Fruit fly (Drosophila melanogaster) whole organism, embryonic: Measurements from ENCODE around the gene CG34107.

Source experiments
- Asciz ChIP-seq: fragments of 200-800 bp; sonication (Bioruptor generic); optimal IDR thresholded peaks from 2 replicates; lab custom pipeline; 2017; ENCODE audit warnings: missing biosample characterization, mild to moderate bottlenecking, missing genetic modification characterization, missing genetic modification reagents
- Bteb2 ChIP-seq: fragments of 200-800 bp; sonication (Bioruptor generic); optimal IDR thresholded peaks from 2 replicates; lab custom pipeline; 2016; ENCODE audit warnings: missing biosample characterization, missing genetic modification characterization
- CG10462 ChIP-seq: fragments of 200-800 bp; sonication (Bioruptor generic); optimal IDR thresholded peaks from 2 replicates; lab custom pipeline; 2016; ENCODE audit warnings: missing biosample characterization, missing genetic modification characterization
- CG11723 ChIP-seq: fragments of 200-800 bp; sonication (Bioruptor generic); optimal IDR thresholded peaks from 2 replicates; lab custom pipeline; 2017; ENCODE audit warnings: missing biosample characterization, mild to moderate bottlenecking, missing genetic modification characterization
- CG12391 ChIP-seq: fragments of 200-800 bp; sonication (Bioruptor generic); optimal IDR thresholded peaks from 3 replicates; lab custom pipeline; 2018; ENCODE audit warnings: missing biosample characterization, mild to moderate bottlenecking, missing genetic modification characterization, moderate library complexity
- CG12744 ChIP-seq: fragments of 200-800 bp; sonication (Bioruptor generic); optimal IDR thresholded peaks from 2 replicates; lab custom pipeline; 2016; ENCODE audit warnings: missing biosample characterization, missing genetic modification characterization
- CG12942 ChIP-seq: fragments of 200-800 bp; sonication (Bioruptor generic); optimal IDR thresholded peaks from 3 replicates; lab custom pipeline; 2016; ENCODE audit warnings: missing biosample characterization, missing genetic modification characterization
- CG13287 ChIP-seq: fragments of 200-800 bp; sonication (Bioruptor generic); IDR thresholded peaks from 2 replicates; pipeline ENCODE4 v1.3.6; 2022; ENCODE audit warnings: missing biosample characterization, missing genetic modification characterization; ENCODE audit not compliant: partially characterized antibody
- CG14667 ChIP-seq: fragments of 200-800 bp; sonication (Bioruptor generic); IDR thresholded peaks from 2 replicates; pipeline ENCODE4 v1.3.6; 2022; ENCODE audit warnings: missing biosample characterization, missing genetic modification characterization
- CG17568 ChIP-seq: fragments of 200-800 bp; sonication (Bioruptor generic); optimal IDR thresholded peaks from 2 replicates; lab custom pipeline; 2018; ENCODE audit warnings: missing biosample characterization, mild to moderate bottlenecking, missing genetic modification characterization, moderate library complexity
- CG17802 ChIP-seq: fragments of 200-800 bp; sonication (Bioruptor generic); optimal IDR thresholded peaks from 2 replicates; lab custom pipeline; 2018; ENCODE audit warnings: missing biosample characterization, mild to moderate bottlenecking, missing genetic modification characterization, moderate library complexity
- CG18011 ChIP-seq: fragments of 200-800 bp; sonication (Bioruptor generic); optimal IDR thresholded peaks from 2 replicates; lab custom pipeline; 2017; ENCODE audit warnings: missing biosample characterization, missing genetic modification characterization, mild to moderate bottlenecking, moderate library complexity, missing genotype
- CG31441 ChIP-seq: fragments of 200-800 bp; sonication (Bioruptor generic); IDR thresholded peaks from 2 replicates; pipeline ENCODE4 v1.3.6; 2022; ENCODE audit warnings: missing biosample characterization, missing genetic modification characterization
- CG3163 ChIP-seq: fragments of 200-800 bp; sonication (Bioruptor generic); optimal IDR thresholded peaks from 3 replicates; lab custom pipeline; 2016; ENCODE audit warnings: missing biosample characterization, missing genetic modification characterization
- CG3281 ChIP-seq: fragments of 200-800 bp; sonication (Bioruptor generic); optimal IDR thresholded peaks from 3 replicates; lab custom pipeline; 2017; ENCODE audit warnings: missing biosample characterization, mild to moderate bottlenecking, missing genetic modification characterization
- CG3407 ChIP-seq: fragments of 200-800 bp; sonication (Bioruptor generic); optimal IDR thresholded peaks from 2 replicates; lab custom pipeline; 2018; ENCODE audit warnings: missing biosample characterization, mild to moderate bottlenecking, missing genetic modification characterization
- CG34224 ChIP-seq: fragments of 200-800 bp; sonication (Bioruptor generic); IDR thresholded peaks from 3 replicates; pipeline ENCODE4 v1.3.6; 2022; ENCODE audit warnings: missing biosample characterization, missing genetic modification characterization; ENCODE audit not compliant: partially characterized antibody
- CG4282 ChIP-seq: fragments of 200-800 bp; sonication (Bioruptor generic); optimal IDR thresholded peaks from 2 replicates; lab custom pipeline; 2016; ENCODE audit warnings: missing biosample characterization, missing genetic modification characterization
- CG43689 ChIP-seq: fragments of 200-800 bp; sonication (Bioruptor generic); IDR thresholded peaks from 2 replicates; pipeline ENCODE4 v1.3.6; 2022; ENCODE audit warnings: missing biosample characterization, missing genetic modification characterization
- CG4820 ChIP-seq: fragments of 200-800 bp; sonication (Bioruptor generic); optimal IDR thresholded peaks from 3 replicates; lab custom pipeline; 2016; ENCODE audit warnings: missing biosample characterization, missing genetic modification characterization
- CG5953 ChIP-seq: fragments of 200-800 bp; sonication (Bioruptor generic); IDR thresholded peaks from 2 replicates; pipeline ENCODE4 v1.3.6; 2022; ENCODE audit warnings: missing biosample characterization, missing genetic modification characterization
- CG6683 ChIP-seq: fragments of 200-800 bp; sonication (Bioruptor generic); optimal IDR thresholded peaks from 2 replicates; lab custom pipeline; 2017; ENCODE audit warnings: missing biosample characterization, mild to moderate bottlenecking, missing genetic modification characterization, missing genetic modification reagents
- CG7271 ChIP-seq: fragments of 200-800 bp; sonication (Bioruptor generic); optimal IDR thresholded peaks from 2 replicates; lab custom pipeline; 2018; ENCODE audit warnings: missing biosample characterization, mild to moderate bottlenecking, missing genetic modification characterization, moderate library complexity
- CG7372 ChIP-seq: fragments of 200-800 bp; sonication (Bioruptor generic); IDR thresholded peaks from 2 replicates; pipeline ENCODE4 v1.3.6; 2022; ENCODE audit warnings: missing biosample characterization, missing genetic modification characterization
- CG8089 ChIP-seq: fragments of 200-800 bp; sonication (Bioruptor generic); optimal IDR thresholded peaks from 3 replicates; lab custom pipeline; 2016; ENCODE audit warnings: missing biosample characterization, missing genetic modification characterization
- CG8478 ChIP-seq: fragments of >200 bp; optimal IDR thresholded peaks from 2 replicates; lab custom pipeline; 2018
- CG9932 ChIP-seq: fragments of 200-800 bp; sonication (Bioruptor generic); IDR thresholded peaks from 2 replicates; pipeline ENCODE4 v1.3.6; 2022; ENCODE audit warnings: missing biosample characterization, missing genetic modification characterization
- Dp ChIP-seq: fragments of 200-800 bp; sonication (Bioruptor generic); optimal IDR thresholded peaks from 2 replicates; lab custom pipeline; 2018; ENCODE audit warnings: missing biosample characterization, mild to moderate bottlenecking, missing genetic modification characterization, moderate library complexity
- E2f1 ChIP-seq: fragments of 200-800 bp; sonication (Bioruptor generic); IDR thresholded peaks from 2 replicates; pipeline ENCODE4 v1.3.6; 2022; ENCODE audit warnings: missing biosample characterization, missing genetic modification characterization
- H2.0 ChIP-seq: fragments of 200-800 bp; sonication (Bioruptor generic); IDR thresholded peaks from 2 replicates; pipeline ENCODE4 v1.3.6; 2022; ENCODE audit warnings: missing biosample characterization, missing genetic modification characterization
- HLH54F ChIP-seq: fragments of 200-800 bp; sonication (Bioruptor generic); optimal IDR thresholded peaks from 3 replicates; lab custom pipeline; 2016; ENCODE audit warnings: missing biosample characterization, missing genetic modification characterization
- Kr ChIP-seq: fragments of 200-800 bp; sonication (Bioruptor generic); optimal IDR thresholded peaks from 2 replicates; lab custom pipeline; 2017; ENCODE audit warnings: missing biosample characterization, mild to moderate bottlenecking, missing genetic modification characterization
- Mes4 ChIP-seq: fragments of 200-800 bp; sonication (Bioruptor generic); optimal IDR thresholded peaks from 2 replicates; lab custom pipeline; 2016; ENCODE audit warnings: missing biosample characterization, missing genetic modification characterization
- Oaz ChIP-seq: fragments of 200-800 bp; sonication (Bioruptor generic); IDR thresholded peaks from 2 replicates; pipeline ENCODE4 v1.3.6; 2022; ENCODE audit warnings: missing biosample characterization, missing genetic modification characterization
- Sin3A ChIP-seq: fragments of >200 bp; optimal IDR thresholded peaks from 2 replicates; lab custom pipeline; 2018
- ap ChIP-seq: fragments of 200-800 bp; sonication (Bioruptor generic); IDR thresholded peaks from 2 replicates; pipeline ENCODE4 v1.3.6; 2022; ENCODE audit warnings: missing biosample characterization, missing genetic modification characterization
- bab2 ChIP-seq: fragments of 200-800 bp; sonication (Bioruptor generic); optimal IDR thresholded peaks from 2 replicates; lab custom pipeline; 2016; ENCODE audit warnings: missing biosample characterization, missing genetic modification characterization
- bigmax ChIP-seq: fragments of 200-800 bp; sonication (Bioruptor generic); optimal IDR thresholded peaks from 2 replicates; lab custom pipeline; 2018; ENCODE audit warnings: missing biosample characterization, mild to moderate bottlenecking, missing genetic modification characterization
- bowl ChIP-seq: fragments of 200-800 bp; sonication (Bioruptor generic); IDR thresholded peaks from 2 replicates; pipeline ENCODE4 v1.3.6; 2022; ENCODE audit warnings: missing biosample characterization, missing genetic modification characterization
- gsb ChIP-seq: fragments of 200-800 bp; sonication (Bioruptor generic); IDR thresholded peaks from 2 replicates; pipeline ENCODE4 v1.3.6; 2022; ENCODE audit warnings: missing biosample characterization, missing genetic modification characterization
- kni ChIP-seq: fragments of 200-800 bp; sonication (Bioruptor generic); optimal IDR thresholded peaks from 3 replicates; lab custom pipeline; 2017; ENCODE audit warnings: mild to moderate bottlenecking, missing biosample characterization, missing genetic modification reagents, missing genetic modification characterization
- lmd ChIP-seq: fragments of 200-800 bp; sonication (Bioruptor generic); IDR thresholded peaks from 2 replicates; pipeline ENCODE4 v1.3.6; 2022; ENCODE audit warnings: missing biosample characterization, missing genetic modification characterization
- lov ChIP-seq, 2 experiments: fragments of 200-800 bp in 1 of 2; fragments of >200 bp in 1 of 2; sonication (Bioruptor generic) in 1 of 2; IDR thresholded peaks in 1 of 2; optimal IDR thresholded peaks in 1 of 2; 2 replicates in 1 of 2; 3 replicates in 1 of 2; pipeline versions ENCODE4 v1.3.6 to Lab custom; 2017 to 2022; ENCODE audit warnings: missing biosample characterization in 1 of 2, missing genetic modification characterization in 1 of 2
- nerfin-1 ChIP-seq: fragments of 200-800 bp; sonication (Bioruptor generic); optimal IDR thresholded peaks from 3 replicates; lab custom pipeline; 2019; ENCODE audit warnings: missing biosample characterization, mild to moderate bottlenecking, missing genetic modification characterization, moderate library complexity
- rib ChIP-seq: fragments of 200-800 bp; sonication (Bioruptor generic); IDR thresholded peaks from 2 replicates; pipeline ENCODE4 v1.3.6; 2022; ENCODE audit warnings: missing biosample characterization, missing genetic modification characterization
- sd ChIP-seq: fragments of 200-800 bp; sonication (Bioruptor generic); optimal IDR thresholded peaks from 3 replicates; lab custom pipeline; 2018; ENCODE audit warnings: missing biosample characterization, mild to moderate bottlenecking, missing genetic modification characterization, moderate library complexity
- seq ChIP-seq: fragments of 200-800 bp; sonication (Bioruptor generic); IDR thresholded peaks from 2 replicates; pipeline ENCODE4 v1.3.6; 2022; ENCODE audit warnings: missing biosample characterization, missing genetic modification characterization
- yki ChIP-seq: fragments of >200 bp; optimal IDR thresholded peaks from 3 replicates; lab custom pipeline; 2018
- z ChIP-seq: fragments of 200-800 bp; sonication (Bioruptor generic); IDR thresholded peaks from 3 replicates; pipeline ENCODE4 v1.3.6; 2022; ENCODE audit warnings: missing biosample characterization, missing genetic modification characterization
- zen ChIP-seq: fragments of 200-800 bp; sonication (Bioruptor generic); optimal IDR thresholded peaks from 3 replicates; lab custom pipeline; 2018; ENCODE audit warnings: missing biosample characterization, mild to moderate bottlenecking, missing genetic modification characterization, moderate library complexity

The CG34107 gene

DNA sequence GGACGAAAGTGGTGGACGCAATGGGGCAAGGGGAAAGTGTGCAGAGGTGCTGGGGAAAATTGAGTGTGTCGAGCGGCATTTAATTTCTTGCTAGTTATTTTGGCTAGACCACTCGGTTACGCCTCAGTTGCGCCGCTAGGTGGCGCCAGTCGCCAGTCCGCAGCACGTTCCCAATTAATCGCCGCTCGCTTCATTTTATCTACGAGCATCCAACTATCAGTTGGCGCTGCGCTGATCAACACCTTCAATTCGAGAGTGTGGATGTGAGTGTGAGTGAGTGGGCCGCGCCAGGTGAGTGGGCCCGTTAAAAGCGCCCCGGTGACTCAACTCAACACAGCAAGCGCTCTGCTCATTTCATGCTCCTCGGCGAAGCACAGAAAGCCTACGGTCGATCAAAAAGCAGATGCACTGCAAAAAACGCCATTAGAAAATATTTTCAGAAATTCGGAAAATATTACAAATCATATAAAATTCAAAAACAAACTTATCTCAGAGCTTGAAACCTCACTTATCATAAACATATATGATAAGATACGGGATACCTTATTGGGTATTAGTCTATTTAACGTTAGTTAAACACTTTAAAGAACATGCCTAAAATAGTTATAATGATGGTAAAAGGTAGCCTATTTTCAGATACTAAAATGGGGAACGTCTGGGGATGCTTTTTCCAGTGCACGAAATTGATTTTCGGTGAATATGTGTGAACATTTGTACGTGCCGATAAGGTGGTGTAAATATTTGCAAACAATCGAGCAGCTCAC, 43.6 kb downstream of the CG34107 start (continued):
- TF ChIP-seq CG34224 (GFP tag; lab: Robert Waterston, UW) (peak; percentile 19; the same call in 1 of the 3 replicates), CG3281 (GFP tag; lab: Kevin White, UChicago) (peak; percentile 91), lmd (GFP tag; lab: Robert Waterston, UW) (peak; percentile 80), Kr (GFP tag; lab: Kevin White, UChicago) (no peak), CG12942 (GFP tag; lab: Kevin White, UChicago) (peak; percentile 64), CG3407 (GFP tag; lab: Kevin White, UChicago) (peak; percentile 59), lov (optimal IDR thresholded peaks at IDR 0.05; lab: Kevin White, UChicago) (no peak), lov (GFP tag; IDR thresholded peaks at IDR 0.05; lab: Robert Waterston, UW) (no peak), CG8089 (GFP tag; lab: Kevin White, UChicago) (peak; percentile 60), nerfin-1 (tag; lab: Kevin White, UChicago) (peak; percentile 65), sd (tag; lab: Kevin White, UChicago) (peak; percentile 54), Oaz (peak; percentile 62), z (GFP tag; lab: Robert Waterston, UW) (peak; percentile 85; the same call in 2 of the 3 replicates), bigmax (no peak), CG17802 (tag; lab: Kevin White, UChicago) (peak; percentile 33), CG11723 (GFP tag; lab: Kevin White, UChicago) (peak; percentile 67), H2.0 (GFP tag; lab: Robert Waterston, UW) (peak; percentile 60; the same call in 1 of the 2 replicates), Bteb2 (GFP tag; lab: Kevin White, UChicago) (peak; percentile 82), yki (lab: Kevin White, UChicago) (no peak), CG14667 (GFP tag; lab: Robert Waterston, UW) (peak; percentile 62; the same call in 1 of the 2 replicates), bowl (GFP tag; lab: Robert Waterston, UW) (no peak), CG9932 (GFP tag; lab: Robert Waterston, UW) (peak; percentile 73), CG10462 (GFP tag; lab: Kevin White, UChicago) (peak; percentile 34), seq (peak; percentile 73), CG12744 (peak; percentile 84), CG31441 (GFP tag; lab: Robert Waterston, UW) (peak; percentile 75), CG4820 (GFP tag; lab: Kevin White, UChicago) (peak; percentile 56), HLH54F (peak; percentile 84), Sin3A (no peak), CG3163 (GFP tag; lab: Kevin White, UChicago) (peak; percentile 55), CG17568 (GFP tag; lab: Kevin White, UChicago) (peak; percentile 78), CG7271 (no peak), CG43689 (GFP tag; lab: Robert Waterston, UW) (0 out of 2 replicates have a peak, but pooled peaks have one; percentile 8), Mes4 (GFP tag; lab: Kevin White, UChicago) (peak; percentile 62), ap (peak; percentile 46; the same call in 1 of the 2 replicates), CG18011 (peak; percentile 70), Dp (GFP tag; lab: Kevin White, UChicago) (no peak), CG5953 (GFP tag; lab: Robert Waterston, UW) (0 out of 2 replicates have a peak, but pooled peaks have one; percentile 23), zen (tag; lab: Kevin White, UChicago) (peak; percentile 56), kni (no peak), CG8478 (lab: Kevin White, UChicago) (no peak), CG4282 (no peak), CG13287 (no peak; the same call in 1 of the 2 replicates), CG6683 (GFP tag; lab: Kevin White, UChicago) (peak; percentile 75), bab2 (GFP tag; lab: Kevin White, UChicago) (peak; percentile 68), gsb (GFP tag; lab: Robert Waterston, UW) (peak; percentile 45), E2f1 (GFP tag; lab: Robert Waterston, UW) (peak; percentile 73), CG12391 (tag; lab: Kevin White, UChicago) (peak; percentile 86), CG7372 (GFP tag; lab: Robert Waterston, UW) (peak; percentile 66), rib (GFP tag; lab: Robert Waterston, UW) (peak; percentile 11; the same call in 1 of the 2 replicates), Asciz (peak; percentile 86)
